Worm (Caenorhabditis elegans) whole organism, L4 larva: Measurements from ENCODE around the gene M7.7.

Experiments used
- F49E8.2 ChIP-seq: sonication (generic microtip); optimal IDR thresholded peaks from 2 replicates; lab custom pipeline; 2016; ENCODE audit warnings: missing compliant biosample characterization, mild to moderate bottlenecking, missing genetic modification characterization, borderline replicate concordance
- T20F7.1 ChIP-seq: fragments of 200-800 bp; sonication (Bioruptor generic); optimal IDR thresholded peaks from 2 replicates; lab custom pipeline; 2018; ENCODE audit warnings: mild to moderate bottlenecking, missing genetic modification characterization, missing compliant biosample characterization
- aha-1 ChIP-seq: fragments of 150-350 bp; peaks from one replicate; lab custom pipeline; 2014; ENCODE audit warnings: missing biosample characterization, missing genetic modification characterization
- ceh-62 ChIP-seq: sonication (generic microtip); optimal IDR thresholded peaks from 2 replicates; lab custom pipeline; 2017; ENCODE audit warnings: missing biosample characterization, missing genetic modification characterization
- ceh-82 ChIP-seq: sonication (generic microtip); optimal IDR thresholded peaks from 2 replicates; lab custom pipeline; 2017; ENCODE audit warnings: missing biosample characterization, missing genetic modification characterization
- ces-1 ChIP-seq: fragments of 150-350 bp; sonication (generic microtip); optimal IDR thresholded peaks from 4 replicates; lab custom pipeline; 2014; ENCODE audit warnings: missing biosample characterization, missing genetic modification reagents, missing genetic modification characterization
- daf-16 ChIP-seq, 3 experiments: sonication (generic microtip); optimal IDR thresholded peaks; 2 replicates each; lab custom pipeline; 2016 to 2017; ENCODE audit warnings: missing genetic modification characterization in 3 of 3, missing genetic modification reagents in 3 of 3, mild to moderate bottlenecking in 2 of 3, missing compliant biosample characterization in 2 of 3, missing biosample characterization in 1 of 3, moderate library complexity in 1 of 3
- daf-8 ChIP-seq: fragments of 200-800 bp; sonication (Bioruptor generic); IDR thresholded peaks from 2 replicates; pipeline ENCODE4 v1.3.6; 2022; ENCODE audit warnings: missing genetic modification characterization, missing compliant biosample characterization
- dmd-6 ChIP-seq: fragments of 200-800 bp; sonication (Bioruptor generic); IDR thresholded peaks from 2 replicates; pipeline ENCODE4 v1.3.6; 2022; ENCODE audit warnings: missing genetic modification reagents, missing genetic modification characterization, missing compliant biosample characterization
- fkh-10 ChIP-seq: fragments of 150-350 bp; optimal IDR thresholded peaks from 2 replicates; lab custom pipeline; 2014; ENCODE audit warnings: missing biosample characterization, missing genetic modification reagents, missing genetic modification characterization
- fos-1 ChIP-seq: fragments of 150-350 bp; optimal IDR thresholded peaks from 2 replicates; lab custom pipeline; 2014; ENCODE audit warnings: missing biosample characterization, missing genetic modification characterization
- gei-8 ChIP-seq: fragments of 200-800 bp; sonication (Bioruptor generic); optimal IDR thresholded peaks from 2 replicates; lab custom pipeline; 2018; ENCODE audit warnings: mild to moderate bottlenecking, missing genetic modification characterization, missing compliant biosample characterization
- hlh-11 ChIP-seq: fragments of 200-800 bp; sonication (Bioruptor generic); optimal IDR thresholded peaks from 2 replicates; lab custom pipeline; 2018; ENCODE audit warnings: mild to moderate bottlenecking, missing genetic modification characterization, missing compliant biosample characterization
- hlh-30 ChIP-seq: sonication (generic microtip); optimal IDR thresholded peaks from 2 replicates; lab custom pipeline; 2017; ENCODE audit warnings: antibody characterized with exemption, mild to moderate bottlenecking, missing genetic modification characterization, missing compliant biosample characterization; ENCODE audit not compliant: insufficient read depth
- hmg-1.1 ChIP-seq: fragments of 200-800 bp; sonication (Bioruptor generic); IDR thresholded peaks from 2 replicates; pipeline ENCODE4 v1.3.6; 2022; ENCODE audit warnings: missing genetic modification reagents, missing genetic modification characterization, missing compliant biosample characterization
- lin-1 ChIP-seq: fragments of 200-800 bp; sonication (Bioruptor generic); IDR thresholded peaks from 2 replicates; pipeline ENCODE4 v1.3.6; 2022; ENCODE audit warnings: missing genetic modification reagents, missing genetic modification characterization, missing compliant biosample characterization
- lsy-2 ChIP-seq, 2 experiments: fragments of 150-350 bp in 1 of 2; sonication (generic microtip) in 1 of 2; optimal IDR thresholded peaks; 2 replicates each; lab custom pipeline; 2014 to 2017; ENCODE audit warnings: missing biosample characterization in 2 of 2, missing genetic modification characterization in 2 of 2
- mep-1 ChIP-seq: fragments of 150-350 bp; sonication (generic microtip); optimal IDR thresholded peaks from 3 replicates; lab custom pipeline; 2014; ENCODE audit warnings: missing biosample characterization, missing genetic modification characterization
- mes-2 ChIP-seq: sonication (generic microtip); optimal IDR thresholded peaks from 2 replicates; lab custom pipeline; 2016; ENCODE audit warnings: missing genotype, mild to moderate bottlenecking, missing genetic modification characterization, missing compliant biosample characterization; ENCODE audit not compliant: poor library complexity, severe bottlenecking
- mxl-2 ChIP-seq: fragments of 200-800 bp; sonication (Bioruptor generic); conservative IDR thresholded peaks from 2 replicates; pipeline ENCODE4 v1.3.6; 2022; ENCODE audit warnings: missing genetic modification reagents, missing genetic modification characterization, missing compliant biosample characterization
- mxl-3 ChIP-seq: fragments of 200-800 bp; sonication (Bioruptor generic); optimal IDR thresholded peaks from 2 replicates; lab custom pipeline; 2018; ENCODE audit warnings: mild to moderate bottlenecking, missing genetic modification characterization, missing compliant biosample characterization
- nhr-102 ChIP-seq: sonication (generic microtip); optimal IDR thresholded peaks from 2 replicates; lab custom pipeline; 2016; ENCODE audit warnings: mild to moderate bottlenecking, missing genetic modification characterization, moderate library complexity, missing compliant biosample characterization
- nhr-111 ChIP-seq: fragments of 200-800 bp; sonication (Bioruptor generic); optimal IDR thresholded peaks from 2 replicates; lab custom pipeline; 2018; ENCODE audit warnings: mild to moderate bottlenecking, missing genetic modification characterization, missing compliant biosample characterization
- nhr-237 ChIP-seq: sonication (generic microtip); optimal IDR thresholded peaks from 2 replicates; lab custom pipeline; 2017; ENCODE audit warnings: missing biosample characterization, missing genetic modification characterization
- nhr-28 ChIP-seq: fragments of 150-350 bp; optimal IDR thresholded peaks from 2 replicates; lab custom pipeline; 2014; ENCODE audit warnings: missing biosample characterization, missing genetic modification characterization
- nhr-42 ChIP-seq: fragments of 200-800 bp; sonication (Bioruptor generic); IDR thresholded peaks from 2 replicates; pipeline ENCODE4 v1.3.6; 2022; ENCODE audit warnings: missing genetic modification characterization, missing compliant biosample characterization
- php-3 ChIP-seq: fragments of 200-800 bp; sonication (Bioruptor generic); IDR thresholded peaks from 2 replicates; pipeline ENCODE4 v1.3.6; 2022; ENCODE audit warnings: missing genetic modification reagents, missing genetic modification characterization, missing compliant biosample characterization
- pqm-1 ChIP-seq: sonication (generic microtip); optimal IDR thresholded peaks from 2 replicates; lab custom pipeline; 2017; ENCODE audit warnings: missing biosample characterization, missing genetic modification characterization
- rbr-2 ChIP-seq: sonication (generic microtip); optimal IDR thresholded peaks from 2 replicates; lab custom pipeline; 2016; ENCODE audit warnings: missing genotype, missing genetic modification characterization, missing compliant biosample characterization
- spr-1 ChIP-seq: sonication (generic microtip); optimal IDR thresholded peaks from 2 replicates; lab custom pipeline; 2016; ENCODE audit warnings: mild to moderate bottlenecking, missing genetic modification characterization, missing compliant biosample characterization
- spr-3 ChIP-seq: fragments of 200-800 bp; sonication (Bioruptor generic); optimal IDR thresholded peaks from 2 replicates; lab custom pipeline; 2018; ENCODE audit warnings: mild to moderate bottlenecking, missing genetic modification characterization, missing compliant biosample characterization
- zag-1 ChIP-seq: fragments of 150-350 bp; optimal IDR thresholded peaks from 2 replicates; lab custom pipeline; 2014; ENCODE audit warnings: missing biosample characterization, missing genetic modification characterization
- zfp-3 ChIP-seq: fragments of 200-800 bp; sonication (Bioruptor generic); conservative IDR thresholded peaks from 2 replicates; pipeline ENCODE4 v1.3.6; 2022; ENCODE audit warnings: missing genetic modification reagents, missing genetic modification characterization, missing compliant biosample characterization
- ztf-7 ChIP-seq: fragments of 150-350 bp; optimal IDR thresholded peaks from 2 replicates; lab custom pipeline; 2014; ENCODE audit warnings: missing biosample characterization, missing genetic modification characterization

The M7.7 gene

DNA sequence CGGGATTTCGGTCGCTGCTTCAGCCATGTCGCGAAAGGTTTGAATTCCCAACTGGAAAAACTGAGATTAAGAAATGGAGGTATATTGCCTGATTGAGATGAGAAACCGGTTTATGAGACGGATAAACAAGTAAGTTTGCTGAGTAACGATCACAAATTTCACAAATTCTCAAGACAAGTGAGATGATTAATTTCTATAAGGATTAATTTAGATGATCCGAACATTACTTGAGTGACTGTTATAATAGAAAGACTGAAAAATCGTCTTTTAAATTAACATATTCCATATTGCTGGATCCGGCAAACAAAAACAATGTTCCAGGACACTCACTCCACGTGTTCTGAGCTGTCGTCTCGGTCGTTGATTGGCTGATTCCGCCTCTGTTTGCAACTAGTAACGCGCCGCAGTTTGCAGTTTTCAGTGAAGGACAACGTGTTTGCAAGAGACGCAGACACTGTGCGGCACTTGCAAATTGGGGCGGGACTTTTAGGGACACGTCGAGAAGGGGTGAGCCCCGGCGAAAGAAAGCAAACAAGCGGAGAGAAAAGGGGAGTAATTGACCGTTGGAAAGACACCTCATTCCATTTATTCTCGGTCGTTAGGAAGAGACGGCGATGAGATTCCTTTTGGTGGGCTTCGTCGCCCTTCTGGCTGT lies 29.3 kb downstream of the M7.7 start, which contains the start of the genes imp-2 and enpl-1 (continued):
- TF ChIP-seq spr-1 (tag; lab: Kevin White, UChicago) (peak; percentile 59), ceh-82 (tag; lab: Kevin White, UChicago) (no peak), fos-1 (tag; lab: Kevin White, UChicago) (no peak), aha-1 (peak; percentile 87), pqm-1 (peak; percentile 64), nhr-111 (GFP tag; lab: Kevin White, UChicago) (no peak), zag-1 (peak; percentile 68), spr-3 (peak; percentile 11), hlh-30 (tag; lab: Kevin White, UChicago) (peak; percentile 92)

DNA sequence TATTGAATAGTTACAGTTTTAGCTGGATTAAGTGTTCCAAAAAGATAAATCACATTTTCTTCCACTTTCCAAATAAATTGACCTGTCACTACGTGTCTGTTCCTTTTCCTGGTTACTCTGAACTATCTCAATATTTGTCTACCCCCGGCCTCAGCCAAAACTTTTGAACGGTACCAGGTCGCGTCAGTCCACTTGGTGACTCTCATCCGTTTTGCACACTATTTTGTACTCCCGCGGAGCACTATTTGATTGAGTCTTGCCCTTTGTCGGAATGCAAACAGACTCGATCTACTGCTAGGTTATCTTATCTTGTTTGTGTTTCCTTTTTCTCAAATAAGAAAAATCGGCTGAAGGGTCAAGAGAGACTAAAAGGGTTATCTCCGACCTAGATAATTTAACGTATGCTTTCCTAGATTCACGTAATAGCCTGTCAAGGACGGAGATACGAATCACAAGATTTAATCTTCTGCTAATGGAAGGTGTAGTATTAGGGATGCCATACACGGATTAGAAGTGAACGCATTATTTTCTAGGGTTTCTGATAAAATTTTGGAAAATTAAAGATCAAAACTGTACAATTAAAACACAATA lies 30.4 kb downstream of the M7.7 start:
- TF ChIP-seq nhr-28 (tag; lab: Kevin White, UChicago) (peak; percentile 17), nhr-237 (tag; lab: Kevin White, UChicago) (no peak)

DNA sequence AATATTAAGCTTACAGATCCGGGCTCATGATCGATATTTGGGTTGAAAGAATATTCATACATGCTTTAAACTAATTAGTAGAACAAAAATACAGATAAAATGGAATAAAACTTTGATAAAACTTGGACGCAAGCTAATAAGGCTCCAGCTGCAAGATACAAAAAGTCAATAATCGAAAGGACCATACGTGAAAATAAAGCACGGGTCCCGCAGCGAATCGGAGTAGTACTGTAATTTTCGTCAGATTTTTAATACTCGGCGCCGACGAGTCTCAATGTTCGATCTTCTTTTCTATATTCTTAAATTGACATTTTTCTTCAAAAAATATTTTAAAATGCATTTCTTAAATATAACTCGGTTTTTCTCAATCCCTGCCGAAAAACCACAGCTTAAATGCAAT lies 35.0 kb downstream of the M7.7 start, which contains the start of gene spo-11:
spo-11 (minus strand) TSS at position 189 of the 400 bp plus-strand sequence.
- TF ChIP-seq F49E8.2 (tag; lab: Kevin White, UChicago) = peak; percentile 3
- TF ChIP-seq ceh-62 (tag; lab: Kevin White, UChicago) = no peak

DNA sequence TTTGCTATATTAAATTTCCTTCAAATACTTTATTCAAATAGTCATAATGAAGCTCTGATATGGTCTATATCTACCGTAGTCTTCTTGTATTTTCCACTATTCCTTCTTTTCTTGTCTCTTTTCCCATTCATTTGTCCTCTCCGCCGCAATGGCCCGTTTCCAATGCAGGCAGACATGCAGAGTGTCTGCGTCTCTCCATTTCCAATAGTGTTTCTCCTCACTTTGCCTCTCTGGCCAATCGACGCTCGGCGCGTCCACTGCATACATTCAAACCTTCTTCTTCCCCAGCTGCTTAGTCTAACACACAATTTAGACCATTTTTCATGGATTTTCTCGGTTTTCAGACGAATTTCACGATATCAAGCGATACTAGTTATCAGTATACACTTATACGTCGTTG lies 35.6 kb downstream of the M7.7 start:
- TF ChIP-seq lsy-2 (tag; optimal IDR thresholded peaks at IDR 0.05; lab: Kevin White, UChicago) (peak in 1 of 2 experiments; percentile 70), dmd-6 (no peak), ztf-7 (tag; lab: Kevin White, UChicago) (no peak), rbr-2 (tag; lab: Kevin White, UChicago) (peak; percentile 12), hlh-11 (tag; lab: Kevin White, UChicago) (peak; percentile 39), mxl-3 (peak; percentile 32), lin-1 (GFP tag; lab: Robert Waterston, UW) (no peak), hmg-1.1 (peak; percentile 67), mes-2 (tag; lab: Kevin White, UChicago) (peak; percentile 66), daf-8 (GFP tag; lab: Robert Waterston, UW) (no peak), php-3 (GFP tag; lab: Robert Waterston, UW) (no peak), ces-1 (GFP tag; lab: Kevin White, UChicago) (no peak), nhr-237 (tag; lab: Kevin White, UChicago) (no peak), zfp-3 (no peak), daf-16 (GFP tag; optimal IDR thresholded peaks at IDR 0.05; lab: Kevin White, UChicago) (no peak), daf-16 (tag; optimal IDR thresholded peaks at IDR 0.05; lab: Kevin White, UChicago) (peak; percentile 16), mxl-2 (GFP tag; lab: Robert Waterston, UW) (no peak), hlh-30 (tag; lab: Kevin White, UChicago) (no peak), nhr-28 (tag; lab: Kevin White, UChicago) (no peak), fkh-10 (no peak), T20F7.1 (GFP tag; lab: Kevin White, UChicago) (no peak), nhr-102 (tag; lab: Kevin White, UChicago) (no peak), mep-1 (peak; percentile 46), gei-8 (GFP tag; lab: Kevin White, UChicago) (no peak), nhr-42 (GFP tag; lab: Robert Waterston, UW) (no peak), aha-1 (peak; percentile 74)
